Worm (Caenorhabditis elegans): ENCODE results near the gene clec-234.
A peak's percentile ranks its signal among the peaks of the same experiment; 100 is the strongest.

The clec-234 gene

DNA sequence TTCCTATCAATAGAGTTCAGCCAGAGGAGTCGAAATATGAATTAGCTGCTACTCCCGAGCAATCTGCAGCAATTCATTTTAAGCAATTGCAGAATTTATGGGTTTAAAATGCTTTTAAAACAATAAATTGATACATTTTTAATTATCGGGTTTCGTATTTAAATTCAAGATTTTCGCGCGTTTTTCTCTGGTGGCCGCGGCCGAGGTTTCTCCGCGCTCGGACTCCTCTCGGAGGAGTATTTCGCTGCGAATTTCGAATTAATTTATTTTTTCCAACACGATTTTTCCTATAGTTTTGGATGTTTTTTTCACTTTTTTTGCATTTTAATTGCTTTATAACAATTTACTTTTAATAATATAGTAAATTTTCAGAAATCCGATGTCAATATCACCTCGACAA is 31.9 kb downstream of the clec-234 start, which contains the start of gene F13A7.14 (continued):
- TF ChIP-seq hmg-11 (tag; optimal IDR thresholded peaks at IDR 0.05) (peak; percentile 63), unc-62 (GFP tag; optimal IDR thresholded peaks at IDR 0.05) (no peak), nhr-67 (tag; optimal IDR thresholded peaks at IDR 0.05) (no peak), jun-1 (tag; optimal IDR thresholded peaks at IDR 0.05) (no peak), fkh-10 (GFP tag; optimal IDR thresholded peaks at IDR 0.05) (peak; percentile 14), ceh-16 (tag; optimal IDR thresholded peaks at IDR 0.05) (no peak), eor-1 (tag; optimal IDR thresholded peaks at IDR 0.05) (no peak)

DNA sequence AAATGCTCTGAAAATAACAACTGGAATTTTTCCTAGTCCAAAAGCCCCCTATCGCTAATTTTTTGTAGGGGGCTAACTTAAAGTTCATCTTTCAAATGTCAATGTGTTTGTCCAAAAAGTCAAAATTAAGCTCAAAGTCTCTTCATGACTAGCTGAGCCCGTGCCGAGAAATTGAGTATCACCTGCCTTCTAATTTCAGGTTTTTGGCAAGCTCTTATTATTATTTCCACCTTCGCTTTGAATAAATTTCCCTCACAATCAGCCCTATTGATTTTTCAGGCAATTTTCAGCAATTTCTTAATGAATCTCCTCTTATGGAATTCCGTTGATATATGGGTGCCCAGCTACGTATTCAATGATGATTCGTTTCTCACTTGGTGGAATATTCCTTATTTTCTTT is 34.0 kb downstream of the clec-234 start, which contains the start of gene sre-36:
sre-36 (plus strand) TSS at position 301 of the 400 bp plus-strand sequence.
- no peak for TF ChIP-seq jun-1 (tag; optimal IDR thresholded peaks at IDR 0.05)
- no peak for TF ChIP-seq mml-1 (tag; optimal IDR thresholded peaks at IDR 0.05)
- TF ChIP-seq pha-4 (tag; optimal IDR thresholded peaks at IDR 0.05) = no peak
- TF ChIP-seq hmg-11 (tag; optimal IDR thresholded peaks at IDR 0.05) = no peak
- no peak for TF ChIP-seq ZK546.5 (tag; optimal IDR thresholded peaks at IDR 0.05)
- TF ChIP-seq lin-39 (tag; optimal IDR thresholded peaks at IDR 0.05) = no peak
- no peak for TF ChIP-seq nhr-77 (tag; optimal IDR thresholded peaks at IDR 0.05)
- no peak for TF ChIP-seq fos-1 (tag; optimal IDR thresholded peaks at IDR 0.05)
- no peak for TF ChIP-seq egl-5 (tag; optimal IDR thresholded peaks at IDR 0.05)
- TF ChIP-seq fkh-2 (tag; optimal IDR thresholded peaks at IDR 0.05) = no peak
- no peak for TF ChIP-seq eor-1 (tag; optimal IDR thresholded peaks at IDR 0.05)

DNA sequence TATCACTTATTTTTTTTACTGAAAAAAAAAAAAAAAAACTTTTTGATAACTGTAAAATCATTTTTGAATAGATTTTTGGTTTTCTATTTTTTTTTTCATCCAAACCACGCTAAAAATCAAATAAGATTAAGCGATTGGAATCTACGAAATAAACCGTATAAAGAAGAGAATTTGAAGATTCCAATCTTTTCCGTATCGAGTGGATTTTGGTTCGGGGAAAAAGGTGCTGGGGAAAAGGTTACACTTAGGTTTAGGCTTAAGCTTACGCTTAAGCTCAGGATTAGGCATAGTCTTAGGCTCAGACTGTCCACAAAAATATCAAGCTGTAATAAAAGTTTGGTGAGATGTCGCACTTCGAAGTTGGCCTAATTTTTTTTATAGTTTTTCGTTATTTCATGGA is 37.6 kb downstream of the clec-234 start, which contains the start of gene F13A7.12:
F13A7.12 (plus strand) TSS at position 301 of the 400 bp plus-strand sequence.
- TF ChIP-seq nhr-43 (tag; optimal IDR thresholded peaks at IDR 0.05; ENCODE audit: poor library complexity, severe bottlenecking) = no peak
- TF ChIP-seq unc-39 (tag; optimal IDR thresholded peaks at IDR 0.05) = no peak
- no peak for TF ChIP-seq fkh-10 (GFP tag; optimal IDR thresholded peaks at IDR 0.05)
- TF ChIP-seq snpc-4 (tag; optimal IDR thresholded peaks at IDR 0.05) = no peak

DNA sequence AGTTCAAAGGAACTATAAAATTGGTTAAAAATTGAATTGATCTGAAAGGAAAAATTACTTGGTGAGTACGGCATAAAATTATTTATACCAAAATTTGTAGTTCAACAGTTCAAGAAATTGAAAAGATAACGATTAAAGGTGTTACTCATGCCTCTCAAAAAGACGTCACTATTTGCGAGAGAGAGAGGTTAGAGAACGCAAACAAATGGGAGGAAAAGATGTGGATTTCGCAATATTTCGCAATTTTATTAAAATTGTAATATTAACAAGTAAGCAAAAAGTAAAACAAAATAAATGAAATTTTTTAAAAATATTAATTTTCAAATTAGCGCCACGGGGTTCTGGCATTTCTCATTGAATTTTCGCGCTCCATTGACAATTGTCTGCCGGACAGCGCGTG is 38.2 kb downstream of the clec-234 start, which contains the start of gene F13A7.11:
F13A7.11 (minus strand) TSS at position 174 of the 400 bp plus-strand sequence.
- TF ChIP-seq nhr-23 (tag; optimal IDR thresholded peaks at IDR 0.05) = peak; percentile 23
- TF ChIP-seq nhr-237 (tag; optimal IDR thresholded peaks at IDR 0.05) = no peak
- TF ChIP-seq ceh-28 (tag; optimal IDR thresholded peaks at IDR 0.05) = peak; percentile 8
- TF ChIP-seq elt-1 (tag; optimal IDR thresholded peaks at IDR 0.05) = no peak
- TF ChIP-seq elt-2 (tag; optimal IDR thresholded peaks at IDR 0.05) = peak; percentile 74
- TF ChIP-seq egl-27 (tag; optimal IDR thresholded peaks at IDR 0.05) = no peak
- no peak for TF ChIP-seq lsy-12 (tag; optimal IDR thresholded peaks at IDR 0.05)
- TF ChIP-seq jun-1 (tag; optimal IDR thresholded peaks at IDR 0.05) = peak; percentile 36
- TF ChIP-seq hmg-11 (tag; optimal IDR thresholded peaks at IDR 0.05) = peak; percentile 1
- TF ChIP-seq pha-4 (tag; optimal IDR thresholded peaks at IDR 0.05) = peak; percentile 46
- no peak for TF ChIP-seq snpc-4 (tag; optimal IDR thresholded peaks at IDR 0.05)
- TF ChIP-seq mml-1 (tag; optimal IDR thresholded peaks at IDR 0.05) = no peak
- peak; percentile 86 for TF ChIP-seq pqm-1 (tag; optimal IDR thresholded peaks at IDR 0.05)
- TF ChIP-seq nhr-28 (tag; optimal IDR thresholded peaks at IDR 0.05) = no peak
- TF ChIP-seq eor-1 (tag; optimal IDR thresholded peaks at IDR 0.05) = no peak

DNA sequence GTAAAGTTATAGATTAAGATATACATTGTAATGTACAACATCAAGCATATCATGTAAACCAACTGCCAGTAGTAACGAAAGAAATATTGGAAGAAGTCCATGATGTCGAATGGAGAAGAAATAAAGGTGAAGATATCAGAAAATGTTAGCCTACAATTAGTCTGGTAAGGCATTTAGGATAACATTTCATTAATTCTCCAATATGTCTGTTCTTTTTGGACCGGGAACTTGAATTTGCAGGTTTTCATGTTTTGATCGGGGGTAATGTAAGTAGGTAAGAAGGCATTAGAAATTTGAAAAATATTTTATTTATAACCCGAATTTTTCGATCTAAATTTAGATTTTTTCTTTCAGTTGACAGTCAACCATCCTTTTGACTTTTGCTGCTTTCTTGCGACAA is 39.6 kb downstream of the clec-234 start, which contains the start of gene srd-63:
srd-63 (minus strand) TSS at position 101 of the 400 bp plus-strand sequence.
- TF ChIP-seq R02D3.7 (tag; optimal IDR thresholded peaks at IDR 0.05) = no peak
- no peak for TF ChIP-seq ZK546.5 (tag; optimal IDR thresholded peaks at IDR 0.05)
- TF ChIP-seq ceh-28 (tag; optimal IDR thresholded peaks at IDR 0.05) = no peak
- TF ChIP-seq tbx-2 (tag; optimal IDR thresholded peaks at IDR 0.05) = no peak
- TF ChIP-seq ztf-11 (tag; optimal IDR thresholded peaks at IDR 0.05) = no peak
- TF ChIP-seq skn-1 (tag; optimal IDR thresholded peaks at IDR 0.05) = no peak
- TF ChIP-seq lsy-12 (tag; optimal IDR thresholded peaks at IDR 0.05) = no peak
- TF ChIP-seq nhr-43 (tag; optimal IDR thresholded peaks at IDR 0.05; ENCODE audit: poor library complexity, severe bottlenecking) = no peak
- no peak for TF ChIP-seq ceh-82 (tag; optimal IDR thresholded peaks at IDR 0.05)
- TF ChIP-seq nhr-12 (tag; optimal IDR thresholded peaks at IDR 0.05) = no peak
- TF ChIP-seq sea-2 (GFP tag; optimal IDR thresholded peaks at IDR 0.05) = no peak
- no peak for TF ChIP-seq elt-1 (tag; optimal IDR thresholded peaks at IDR 0.05)
- no peak for TF ChIP-seq fkh-10 (GFP tag; optimal IDR thresholded peaks at IDR 0.05)
- TF ChIP-seq mml-1 (tag; optimal IDR thresholded peaks at IDR 0.05) = no peak
- TF ChIP-seq ama-1 (optimal IDR thresholded peaks at IDR 0.05) = no peak
